Worm (Caenorhabditis elegans): ENCODE data around the gene F19C7.4.

ce11 chrIV:4647385-4647784, 44.7 kb downstream of the F19C7.4 start, which contains the start of gene F29B9.8:
- TF ChIP-seq him-1 (tag; optimal IDR thresholded peaks at IDR 0.05) (no peak), W03F9.2 (tag; optimal IDR thresholded peaks at IDR 0.05) (no peak), dao-5 (tag; optimal IDR thresholded peaks at IDR 0.05) (no peak)

All from whole organism, L4/young adult.